Fruit fly (Drosophila melanogaster) Kc167 (cell line): ENCODE data around the gene mRpS7.

Experiments used
- Sin3A ChIP-seq: fragments of >200 bp; optimal IDR thresholded peaks from 2 replicates; lab custom pipeline; 2018; ENCODE audit warnings: missing external identifiers
- h ChIP-seq: fragments of >200 bp; optimal IDR thresholded peaks from 3 replicates; lab custom pipeline; 2018; ENCODE audit warnings: missing external identifiers
- psq ChIP-seq: fragments of >200 bp; optimal IDR thresholded peaks from 2 replicates; lab custom pipeline; 2017; ENCODE audit warnings: missing external identifiers
- ttk ChIP-seq: sonication (Bioruptor generic); optimal IDR thresholded peaks from 2 replicates; lab custom pipeline; 2017; ENCODE audit warnings: missing external identifiers

DNA sequence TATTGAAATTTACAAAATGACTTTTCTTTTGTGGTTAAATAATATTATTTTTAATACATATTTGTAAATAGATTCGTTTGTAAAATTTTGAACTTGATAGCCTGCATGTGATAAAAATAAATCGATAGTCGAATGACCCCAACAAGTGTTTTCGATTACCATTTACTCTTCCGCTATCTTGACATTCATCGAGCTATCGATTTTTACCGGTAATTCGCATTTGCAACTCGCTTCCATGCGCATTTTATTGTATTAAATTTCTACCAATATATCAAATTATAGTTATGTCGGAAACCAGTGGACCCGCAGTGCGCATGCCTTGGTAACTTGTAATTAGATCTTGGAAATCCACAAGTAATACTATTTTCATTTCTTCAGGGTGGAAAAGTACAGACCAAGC lies 32.5 kb downstream of the mRpS7 start, which contains the start of gene RfC3:
- TF ChIP-seq ttk (lab: Kevin White, UChicago) (no peak), psq (lab: Kevin White, UChicago) (no peak), h (lab: Kevin White, UChicago) (no peak), Sin3A (lab: Kevin White, UChicago) (no peak)
